Fruit fly (Drosophila melanogaster) whole organism, embryonic: Measurements from ENCODE around the gene Cpr23B.
A peak's percentile ranks its signal among the peaks of the same experiment; 100 is the strongest.

Experiments used
- CG10274 ChIP-seq: fragments of 200-800 bp; sonication (Bioruptor generic); optimal IDR thresholded peaks from 3 replicates; lab custom pipeline; 2017; ENCODE audit warnings: missing biosample characterization, mild to moderate bottlenecking, missing genetic modification characterization
- CG10543 ChIP-seq: fragments of 200-800 bp; sonication (Bioruptor generic); optimal IDR thresholded peaks from 3 replicates; lab custom pipeline; 2017; ENCODE audit warnings: missing biosample characterization, mild to moderate bottlenecking, missing genetic modification characterization, moderate library complexity
- CG12219 ChIP-seq: fragments of 200-800 bp; sonication (Bioruptor generic); optimal IDR thresholded peaks from 3 replicates; lab custom pipeline; 2018; ENCODE audit warnings: missing biosample characterization, mild to moderate bottlenecking, missing genetic modification characterization
- CG13287 ChIP-seq: fragments of 200-800 bp; sonication (Bioruptor generic); IDR thresholded peaks from 2 replicates; pipeline ENCODE4 v1.3.6; 2022; ENCODE audit warnings: missing biosample characterization, missing genetic modification characterization; ENCODE audit not compliant: partially characterized antibody
- CG14965 ChIP-seq: fragments of 200-800 bp; sonication (Bioruptor generic); optimal IDR thresholded peaks from 2 replicates; lab custom pipeline; 2016; ENCODE audit warnings: missing biosample characterization, missing genetic modification characterization, borderline replicate concordance
- CG18599 ChIP-seq: fragments of 200-800 bp; sonication (Bioruptor generic); optimal IDR thresholded peaks from 3 replicates; lab custom pipeline; 2017; ENCODE audit warnings: missing biosample characterization, missing genetic modification characterization, mild to moderate bottlenecking, moderate library complexity, missing genetic modification reagents
- CG2712 ChIP-seq: fragments of 200-800 bp; optimal IDR thresholded peaks from 3 replicates; lab custom pipeline; 2019; ENCODE audit warnings: missing biosample characterization, mild to moderate bottlenecking, missing genetic modification characterization, moderate library complexity
- CG7271 ChIP-seq: fragments of 200-800 bp; sonication (Bioruptor generic); optimal IDR thresholded peaks from 2 replicates; lab custom pipeline; 2018; ENCODE audit warnings: missing biosample characterization, mild to moderate bottlenecking, missing genetic modification characterization, moderate library complexity
- CG8089 ChIP-seq: fragments of 200-800 bp; sonication (Bioruptor generic); optimal IDR thresholded peaks from 3 replicates; lab custom pipeline; 2016; ENCODE audit warnings: missing biosample characterization, missing genetic modification characterization
- CG8924 ChIP-seq: fragments of 200-800 bp; optimal IDR thresholded peaks from 3 replicates; lab custom pipeline; 2019; ENCODE audit warnings: missing biosample characterization, mild to moderate bottlenecking, missing genetic modification characterization, moderate library complexity
- D19B ChIP-seq: fragments of 200-800 bp; sonication (Bioruptor generic); optimal IDR thresholded peaks from 2 replicates; lab custom pipeline; 2017; ENCODE audit warnings: missing biosample characterization, mild to moderate bottlenecking, missing genetic modification characterization
- E2f2 ChIP-seq: fragments of 200-800 bp; sonication (Bioruptor generic); IDR thresholded peaks from 2 replicates; pipeline ENCODE4 v1.3.6; 2022; ENCODE audit warnings: missing biosample characterization, missing genetic modification characterization
- Elba2 ChIP-seq: fragments of 200-800 bp; sonication (Bioruptor generic); optimal IDR thresholded peaks from 3 replicates; lab custom pipeline; 2016; ENCODE audit warnings: missing biosample characterization, missing genetic modification characterization
- Fer1 ChIP-seq: fragments of 200-800 bp; sonication (Bioruptor generic); optimal IDR thresholded peaks from 2 replicates; lab custom pipeline; 2017; ENCODE audit warnings: missing biosample characterization, mild to moderate bottlenecking, missing genetic modification characterization
- Gug ChIP-seq: fragments of 200-800 bp; sonication (Bioruptor generic); IDR thresholded peaks from 4 replicates; pipeline ENCODE4 v1.3.6; 2022; ENCODE audit warnings: missing biosample characterization, missing genetic modification characterization
- HLH54F ChIP-seq: fragments of 200-800 bp; sonication (Bioruptor generic); optimal IDR thresholded peaks from 3 replicates; lab custom pipeline; 2016; ENCODE audit warnings: missing biosample characterization, missing genetic modification characterization
- Hr78 ChIP-seq, 2 experiments: fragments of 200-800 bp in 1 of 2; fragments of >200 bp in 1 of 2; sonication (Bioruptor generic) in 1 of 2; optimal IDR thresholded peaks; 2 replicates each; lab custom pipeline; 2017 to 2019; ENCODE audit warnings: missing biosample characterization in 2 of 2, missing genetic modification characterization in 2 of 2, mild to moderate bottlenecking in 1 of 2, moderate library complexity in 1 of 2
- NK7.1 ChIP-seq: fragments of 200-800 bp; sonication (Bioruptor generic); optimal IDR thresholded peaks from 3 replicates; lab custom pipeline; 2016; ENCODE audit warnings: missing biosample characterization, missing genetic modification characterization
- Nf-YC ChIP-seq: fragments of 200-800 bp; optimal IDR thresholded peaks from 3 replicates; lab custom pipeline; 2019; ENCODE audit warnings: missing biosample characterization, mild to moderate bottlenecking, missing genetic modification characterization, moderate library complexity
- Opbp ChIP-seq: fragments of 200-800 bp; sonication (Bioruptor generic); IDR thresholded peaks from 3 replicates; pipeline ENCODE4 v1.3.6; 2022; ENCODE audit warnings: missing biosample characterization, missing genetic modification characterization; ENCODE audit not compliant: partially characterized antibody
- Poxn ChIP-seq: fragments of 200-800 bp; sonication (Bioruptor generic); IDR thresholded peaks from 2 replicates; pipeline ENCODE4 v1.3.6; 2022; ENCODE audit warnings: missing biosample characterization, missing genetic modification characterization
- Side ChIP-seq: fragments of 200-800 bp; sonication (Bioruptor generic); optimal IDR thresholded peaks from 2 replicates; lab custom pipeline; 2016; ENCODE audit warnings: missing biosample characterization, missing genetic modification characterization
- Spps ChIP-seq: fragments of 200-800 bp; sonication (Bioruptor generic); optimal IDR thresholded peaks from 2 replicates; lab custom pipeline; 2018; ENCODE audit warnings: missing biosample characterization, mild to moderate bottlenecking, missing genetic modification characterization
- TFAM ChIP-seq: fragments of 200-800 bp; sonication (Bioruptor generic); optimal IDR thresholded peaks from 2 replicates; lab custom pipeline; 2017; ENCODE audit warnings: missing biosample characterization, missing genetic modification characterization, inconsistent platforms
- Tbp ChIP-seq: fragments of >200 bp; optimal IDR thresholded peaks from 2 replicates; lab custom pipeline; 2018; ENCODE audit warnings: missing biosample characterization, missing genetic modification characterization
- bowl ChIP-seq: fragments of 200-800 bp; sonication (Bioruptor generic); IDR thresholded peaks from 2 replicates; pipeline ENCODE4 v1.3.6; 2022; ENCODE audit warnings: missing biosample characterization, missing genetic modification characterization
- br ChIP-seq: fragments of >200 bp; optimal IDR thresholded peaks from 2 replicates; lab custom pipeline; 2017
- cas ChIP-seq: fragments of 200-800 bp; sonication (Bioruptor generic); IDR thresholded peaks from 2 replicates; pipeline ENCODE4 v1.3.6; 2022; ENCODE audit warnings: missing biosample characterization, missing genetic modification characterization
- ci ChIP-seq: fragments of 200-800 bp; sonication (Bioruptor generic); IDR thresholded peaks from 3 replicates; pipeline ENCODE4 v1.3.6; 2022; ENCODE audit warnings: missing biosample characterization, missing genetic modification characterization
- dan ChIP-seq: fragments of 200-800 bp; sonication (Bioruptor generic); IDR thresholded peaks from 2 replicates; pipeline ENCODE4 v1.3.6; 2022; ENCODE audit warnings: missing biosample characterization, missing genetic modification characterization
- dati ChIP-seq: fragments of 200-800 bp; sonication (Bioruptor generic); IDR thresholded peaks from 2 replicates; pipeline ENCODE4 v1.3.6; 2022; ENCODE audit warnings: missing biosample characterization, missing genetic modification characterization
- fd64A ChIP-seq: fragments of 200-800 bp; sonication (Bioruptor generic); optimal IDR thresholded peaks from 3 replicates; lab custom pipeline; 2018; ENCODE audit warnings: missing biosample characterization, mild to moderate bottlenecking, missing genetic modification characterization
- fu2 ChIP-seq: fragments of 200-800 bp; sonication (Bioruptor generic); optimal IDR thresholded peaks from 2 replicates; lab custom pipeline; 2016; ENCODE audit warnings: missing biosample characterization, missing genetic modification characterization
- gt ChIP-seq: fragments of 200-800 bp; sonication (Bioruptor generic); IDR thresholded peaks from 2 replicates; pipeline ENCODE4 v1.3.6; 2022; ENCODE audit warnings: missing biosample characterization, missing genetic modification characterization
- hkb ChIP-seq, 2 experiments: fragments of 200-800 bp in 1 of 2; fragments of >200 bp in 1 of 2; sonication (Bioruptor generic) in 1 of 2; IDR thresholded peaks in 1 of 2; optimal IDR thresholded peaks in 1 of 2; 2 replicates each; pipeline versions ENCODE4 v1.3.6 to Lab custom; 2017 to 2022; ENCODE audit warnings: missing biosample characterization in 1 of 2, missing genetic modification characterization in 1 of 2
- lmd ChIP-seq: fragments of 200-800 bp; sonication (Bioruptor generic); IDR thresholded peaks from 2 replicates; pipeline ENCODE4 v1.3.6; 2022; ENCODE audit warnings: missing biosample characterization, missing genetic modification characterization
- nerfin-1 ChIP-seq: fragments of 200-800 bp; sonication (Bioruptor generic); optimal IDR thresholded peaks from 3 replicates; lab custom pipeline; 2019; ENCODE audit warnings: missing biosample characterization, mild to moderate bottlenecking, missing genetic modification characterization, moderate library complexity
- p53 ChIP-seq: fragments of 200-800 bp; sonication (Bioruptor generic); optimal IDR thresholded peaks from 2 replicates; lab custom pipeline; 2016; ENCODE audit warnings: missing biosample characterization, missing genetic modification characterization
- sim ChIP-seq: fragments of 200-800 bp; sonication (Bioruptor generic); IDR thresholded peaks from 2 replicates; pipeline ENCODE4 v1.3.6; 2022; ENCODE audit warnings: missing biosample characterization, missing genetic modification characterization
- slp2 ChIP-seq: fragments of 200-800 bp; sonication (Bioruptor generic); optimal IDR thresholded peaks from 2 replicates; lab custom pipeline; 2016; ENCODE audit warnings: missing biosample characterization, missing genetic modification characterization
- so ChIP-seq: fragments of 200-800 bp; sonication (Bioruptor generic); IDR thresholded peaks from 3 replicates; pipeline ENCODE4 v1.3.6; 2022; ENCODE audit warnings: missing biosample characterization, missing genetic modification characterization
- stwl ChIP-seq: fragments of 200-800 bp; sonication (Bioruptor generic); optimal IDR thresholded peaks from 3 replicates; lab custom pipeline; 2018; ENCODE audit warnings: missing biosample characterization, mild to moderate bottlenecking, missing genetic modification characterization, moderate library complexity
- tup ChIP-seq: fragments of 200-800 bp; sonication (Bioruptor generic); optimal IDR thresholded peaks from 2 replicates; lab custom pipeline; 2016; ENCODE audit warnings: missing biosample characterization, mild to moderate bottlenecking, missing genetic modification characterization, moderate library complexity
- unc-4 ChIP-seq: fragments of 200-800 bp; sonication (Bioruptor generic); IDR thresholded peaks from 2 replicates; pipeline ENCODE4 v1.3.6; 2022; ENCODE audit warnings: missing biosample characterization, missing genetic modification characterization; ENCODE audit not compliant: partially characterized antibody
- z ChIP-seq: fragments of 200-800 bp; sonication (Bioruptor generic); IDR thresholded peaks from 3 replicates; pipeline ENCODE4 v1.3.6; 2022; ENCODE audit warnings: missing biosample characterization, missing genetic modification characterization
- zen ChIP-seq: fragments of 200-800 bp; sonication (Bioruptor generic); optimal IDR thresholded peaks from 3 replicates; lab custom pipeline; 2018; ENCODE audit warnings: missing biosample characterization, mild to moderate bottlenecking, missing genetic modification characterization, moderate library complexity
- zfh1 ChIP-seq: fragments of 200-800 bp; sonication (Bioruptor generic); IDR thresholded peaks from 3 replicates; pipeline ENCODE4 v1.3.6; 2022; ENCODE audit warnings: missing biosample characterization, missing genetic modification characterization

Cpr23B gene

dm6 chr2L:2855204-2855768, 17.1 kb downstream of the Cpr23B start (continued):
- TF ChIP-seq CG13287 (GFP tag; lab: Robert Waterston, UW) = peak; percentile 5; the same call in 1 of the 2 replicates
- peak; percentile 59; the same call in 1 of the 2 replicates for TF ChIP-seq sim
- TF ChIP-seq NK7.1 (GFP tag; lab: Kevin White, UChicago) = no peak
- TF ChIP-seq Side = no peak
- TF ChIP-seq lmd (GFP tag; lab: Robert Waterston, UW) = no peak
- no peak for TF ChIP-seq Tbp
- no peak for TF ChIP-seq HLH54F (GFP tag; lab: Kevin White, UChicago)
- TF ChIP-seq CG14965 = no peak
- peak; percentile 5 for TF ChIP-seq D19B (GFP tag; lab: Kevin White, UChicago)
- TF ChIP-seq bowl (GFP tag; lab: Robert Waterston, UW) = peak; percentile 27; the same call in 1 of the 2 replicates
- TF ChIP-seq CG8924 (tag; lab: Kevin White, UChicago) = no peak
- TF ChIP-seq Hr78 (GFP tag; optimal IDR thresholded peaks at IDR 0.05; lab: Kevin White, UChicago) = peak in 1 of 2 experiments; percentile 99
- TF ChIP-seq gt (GFP tag; lab: Robert Waterston, UW) = no peak
- no peak for TF ChIP-seq dati (GFP tag; lab: Robert Waterston, UW)
- TF ChIP-seq slp2 (GFP tag; lab: Kevin White, UChicago) = no peak
- TF ChIP-seq cas (GFP tag; lab: Robert Waterston, UW) = no peak
- 0 out of 3 replicates have a peak, but pooled peaks have one; percentile 39 for TF ChIP-seq z (GFP tag; lab: Robert Waterston, UW)

dm6 chr2L:2855773-2856615, 17.8 kb downstream of the Cpr23B start, which contains the start of the genes CG3104 and RpS21:
Gene CG3104 (minus strand): TSS chr2L:2855778.
Gene RpS21 (plus strand): TSS chr2L:2856070.
- TF ChIP-seq E2f2 (GFP tag; lab: Robert Waterston, UW) = peak; percentile 88
- TF ChIP-seq zfh1 (GFP tag; lab: Robert Waterston, UW) = peak; percentile 93
- peak; percentile 77 for TF ChIP-seq sim
- peak; percentile 96 for TF ChIP-seq ci (GFP tag; lab: Robert Waterston, UW)
- peak; percentile 81 for TF ChIP-seq Side
- TF ChIP-seq so = peak; percentile 74
- peak; percentile 61 for TF ChIP-seq CG12219
- peak; percentile 79 for TF ChIP-seq stwl
- peak; percentile 83 for TF ChIP-seq CG8089 (GFP tag; lab: Kevin White, UChicago)
- peak; percentile 76 for TF ChIP-seq nerfin-1 (tag; lab: Kevin White, UChicago)
- peak; percentile 28 for TF ChIP-seq TFAM (GFP tag; lab: Kevin White, UChicago)
- TF ChIP-seq unc-4 (GFP tag; lab: Robert Waterston, UW) = no peak
- peak; percentile 48 for TF ChIP-seq Spps (tag; lab: Kevin White, UChicago)
- peak; percentile 95 for TF ChIP-seq CG10543
- peak; percentile 88 for TF ChIP-seq Gug
- TF ChIP-seq zen (tag; lab: Kevin White, UChicago) = peak; percentile 61
- TF ChIP-seq br (lab: Kevin White, UChicago) = no peak
- peak; percentile 77 for TF ChIP-seq p53 (GFP tag; lab: Kevin White, UChicago)
- peak; percentile 85 for TF ChIP-seq Fer1 (GFP tag; lab: Kevin White, UChicago)
- peak; percentile 63 for TF ChIP-seq tup (GFP tag; lab: Kevin White, UChicago)
- TF ChIP-seq dan (GFP tag; lab: Robert Waterston, UW) = no peak
- peak; percentile 83 for TF ChIP-seq CG2712 (tag; lab: Kevin White, UChicago)
- TF ChIP-seq CG10274 (GFP tag; lab: Kevin White, UChicago) = peak; percentile 85
- peak; percentile 88 for TF ChIP-seq CG18599 (GFP tag; lab: Kevin White, UChicago)
- peak; percentile 47 for TF ChIP-seq CG7271 (tag; lab: Kevin White, UChicago)
- TF ChIP-seq hkb (optimal IDR thresholded peaks at IDR 0.05; lab: Kevin White, UChicago) = peak; percentile 87
- TF ChIP-seq hkb (GFP tag; IDR thresholded peaks at IDR 0.05; lab: Robert Waterston, UW) = peak; percentile 65; the same call in 1 of the 2 replicates
- peak; percentile 100 for TF ChIP-seq Opbp (GFP tag; lab: Robert Waterston, UW)
- 0 out of 2 replicates have a peak, but pooled peaks have one; percentile 55 for TF ChIP-seq Poxn (GFP tag; lab: Robert Waterston, UW)
- peak; percentile 78 for TF ChIP-seq Nf-YC (tag; lab: Kevin White, UChicago)
- TF ChIP-seq fd64A = peak; percentile 55
- no peak for TF ChIP-seq Elba2 (GFP tag; lab: Kevin White, UChicago)
- TF ChIP-seq fu2 (GFP tag; lab: Kevin White, UChicago) = peak; percentile 82
